Fruit fly (Drosophila melanogaster) whole organism, adult: Measurements from ENCODE around the gene sle.

Experiments used
- CG11617 ChIP-seq: fragments of 200-800 bp; sonication (Bioruptor generic); optimal IDR thresholded peaks from 2 replicates; lab custom pipeline; 2017; ENCODE audit warnings: mild to moderate bottlenecking, missing biosample characterization, missing genetic modification reagents, missing genetic modification characterization
- CG12768 ChIP-seq: fragments of 200-800 bp; sonication (Bioruptor generic); optimal IDR thresholded peaks from 2 replicates; lab custom pipeline; 2017; ENCODE audit warnings: missing biosample characterization, missing genetic modification characterization, mild to moderate bottlenecking, moderate library complexity, missing genetic modification reagents
- CG14711 ChIP-seq: fragments of 200-800 bp; sonication (Bioruptor generic); optimal IDR thresholded peaks from 2 replicates; lab custom pipeline; 2018; ENCODE audit warnings: missing biosample characterization, mild to moderate bottlenecking, missing genetic modification characterization, moderate library complexity
- CG1620 ChIP-seq: fragments of 200-800 bp; sonication (Bioruptor generic); optimal IDR thresholded peaks from 2 replicates; lab custom pipeline; 2016; ENCODE audit warnings: missing biosample characterization, missing genetic modification characterization
- CG33017 ChIP-seq: fragments of 200-800 bp; sonication (Bioruptor generic); optimal IDR thresholded peaks from 2 replicates; lab custom pipeline; 2018; ENCODE audit warnings: missing biosample characterization, mild to moderate bottlenecking, missing genetic modification characterization, moderate library complexity
- CG5204 ChIP-seq: fragments of 200-800 bp; sonication (Bioruptor generic); optimal IDR thresholded peaks from 2 replicates; lab custom pipeline; 2016; ENCODE audit warnings: missing biosample characterization, missing genetic modification characterization
- CG7045 ChIP-seq: fragments of 200-800 bp; sonication (Bioruptor generic); optimal IDR thresholded peaks from 2 replicates; lab custom pipeline; 2017; ENCODE audit warnings: missing biosample characterization, mild to moderate bottlenecking, missing genetic modification characterization
- CG7101 ChIP-seq: fragments of 200-800 bp; sonication (Bioruptor generic); optimal IDR thresholded peaks from 2 replicates; lab custom pipeline; 2018; ENCODE audit warnings: missing biosample characterization, mild to moderate bottlenecking, missing genetic modification characterization, moderate library complexity
- Clk ChIP-seq: fragments of 200-800 bp; sonication (Bioruptor generic); optimal IDR thresholded peaks from 2 replicates; lab custom pipeline; 2017; ENCODE audit warnings: missing biosample characterization, missing genetic modification characterization
- Crg-1 ChIP-seq: fragments of 200-800 bp; sonication (Bioruptor generic); optimal IDR thresholded peaks from 2 replicates; lab custom pipeline; 2016; ENCODE audit warnings: missing biosample characterization, missing genetic modification characterization
- Hr96 ChIP-seq: fragments of 200-800 bp; sonication (Bioruptor generic); optimal IDR thresholded peaks from 2 replicates; lab custom pipeline; 2016; ENCODE audit warnings: missing biosample characterization, missing genetic modification characterization
- Mnt ChIP-seq: fragments of 200-800 bp; sonication (Bioruptor generic); optimal IDR thresholded peaks from 2 replicates; lab custom pipeline; 2016; ENCODE audit warnings: missing biosample characterization, mild to moderate bottlenecking, missing genetic modification characterization
- bab1 ChIP-seq: fragments of 200-800 bp; sonication (Bioruptor generic); optimal IDR thresholded peaks from 3 replicates; lab custom pipeline; 2019; ENCODE audit warnings: missing biosample characterization, mild to moderate bottlenecking, missing genetic modification characterization, moderate library complexity
- cic ChIP-seq: fragments of 200-800 bp; sonication (Bioruptor generic); optimal IDR thresholded peaks from 2 replicates; lab custom pipeline; 2017; ENCODE audit warnings: missing biosample characterization, mild to moderate bottlenecking, missing genetic modification characterization, moderate library complexity
- cnc ChIP-seq, 2 experiments: fragments of >200 bp; optimal IDR thresholded peaks; 2 replicates each; lab custom pipeline; 2017
- kay ChIP-seq: fragments of 200-800 bp; sonication (Bioruptor generic); peaks from one replicate; lab custom pipeline; 2016; ENCODE audit warnings: missing biosample characterization, missing genetic modification characterization, borderline replicate concordance
- ovo ChIP-seq: fragments of 200-800 bp; sonication (Bioruptor generic); optimal IDR thresholded peaks from 2 replicates; lab custom pipeline; 2016; ENCODE audit warnings: missing biosample characterization, missing genetic modification characterization
- pad ChIP-seq: fragments of 200-800 bp; sonication (Bioruptor generic); optimal IDR thresholded peaks from 3 replicates; lab custom pipeline; 2017; ENCODE audit warnings: missing biosample characterization, missing genetic modification characterization, mild to moderate bottlenecking, moderate library complexity, missing genetic modification reagents
- tj ChIP-seq: fragments of 200-800 bp; sonication (Bioruptor generic); optimal IDR thresholded peaks from 3 replicates; lab custom pipeline; 2017; ENCODE audit warnings: missing biosample characterization, mild to moderate bottlenecking, missing genetic modification characterization, moderate library complexity
- toe ChIP-seq: fragments of 200-800 bp; sonication (Bioruptor generic); optimal IDR thresholded peaks from 2 replicates; lab custom pipeline; 2016; ENCODE audit warnings: missing biosample characterization, missing genetic modification characterization

sle gene

dm6 chr3R:10368251-10368650 lies 35.3 kb downstream of the sle start:
- no peak for TF ChIP-seq Clk (GFP tag; lab: Kevin White, UChicago)
- TF ChIP-seq CG11617 (GFP tag; lab: Kevin White, UChicago): no peak
- no peak for TF ChIP-seq ovo (GFP tag; lab: Kevin White, UChicago)
- no peak for TF ChIP-seq CG12768 (GFP tag; lab: Kevin White, UChicago)
- TF ChIP-seq cnc (optimal IDR thresholded peaks at IDR 0.05; lab: Kevin White, UChicago): no peak
- TF ChIP-seq CG5204: no peak
- TF ChIP-seq CG14711 (tag; lab: Kevin White, UChicago): no peak
- TF ChIP-seq pad (GFP tag; lab: Kevin White, UChicago): no peak
- no peak for TF ChIP-seq CG7045 (GFP tag; lab: Kevin White, UChicago)
- TF ChIP-seq toe (GFP tag; lab: Kevin White, UChicago): no peak

DNA sequence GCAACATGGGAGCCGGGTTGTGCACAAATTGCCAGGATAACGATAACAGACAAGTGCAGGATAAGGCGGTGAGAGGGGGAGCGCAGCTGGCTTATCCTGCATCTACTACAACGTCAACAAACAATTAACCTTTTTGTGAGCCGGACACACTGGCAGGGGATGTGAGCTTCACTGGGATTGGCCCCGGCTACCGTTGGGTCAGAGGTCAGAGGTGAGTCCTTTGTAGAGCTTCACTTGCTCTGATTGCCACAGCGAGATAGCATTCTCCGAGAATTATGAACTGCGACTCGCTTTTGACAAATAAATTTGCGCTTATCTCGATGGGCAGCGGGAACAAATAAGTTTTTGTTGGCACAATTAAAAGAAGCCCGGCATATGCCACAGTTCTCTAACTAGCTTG lies 36.9 kb downstream of the sle start:
- TF ChIP-seq cnc (optimal IDR thresholded peaks at IDR 0.05; lab: Kevin White, UChicago) (no peak), CG33017 (tag; lab: Kevin White, UChicago) (no peak), CG12768 (GFP tag; lab: Kevin White, UChicago) (no peak), CG5204 (no peak), tj (no peak), Hr96 (no peak), Mnt (GFP tag; lab: Kevin White, UChicago) (no peak), Crg-1 (no peak), CG7045 (GFP tag; lab: Kevin White, UChicago) (no peak), cic (GFP tag; lab: Kevin White, UChicago) (no peak), CG14711 (tag; lab: Kevin White, UChicago) (no peak), kay (GFP tag; lab: Kevin White, UChicago) (no peak), toe (GFP tag; lab: Kevin White, UChicago) (no peak), Clk (GFP tag; lab: Kevin White, UChicago) (no peak), ovo (GFP tag; lab: Kevin White, UChicago) (no peak)

- TF ChIP-seq CG14711 (tag; lab: Kevin White, UChicago) (no peak), Clk (GFP tag; lab: Kevin White, UChicago) (no peak), kay (GFP tag; lab: Kevin White, UChicago) (no peak)
Measured at dm6 chr3R:10370495-10370894, 37.6 kb downstream of the sle start.

DNA sequence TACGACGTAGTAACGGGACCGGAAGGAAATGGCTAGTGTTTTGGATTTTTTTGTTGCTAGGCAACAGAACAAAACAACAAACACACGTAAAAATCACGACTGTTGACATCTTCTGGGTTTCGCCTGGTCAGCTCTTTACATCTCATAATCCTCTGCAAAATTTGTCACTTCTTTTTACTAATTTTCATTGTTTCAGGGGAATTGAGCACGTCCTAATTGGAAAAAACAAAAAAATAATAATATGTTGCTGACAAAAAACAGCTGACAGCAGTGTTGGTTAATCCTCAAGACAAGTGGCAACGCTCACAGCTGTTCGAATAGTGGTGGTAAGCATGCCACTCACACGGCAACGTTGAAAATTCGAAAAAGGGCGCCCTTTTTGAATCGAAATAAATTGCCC lies 44.9 kb downstream of the sle start, which contains the start of gene Rfx:
Gene Rfx, minus strand, starts transcription at position 220 of the 400 bp plus-strand sequence.
- no peak for TF ChIP-seq Mnt (GFP tag; lab: Kevin White, UChicago)
- TF ChIP-seq bab1: peak; percentile 61
- TF ChIP-seq CG12768 (GFP tag; lab: Kevin White, UChicago): no peak
- peak; percentile 24 for TF ChIP-seq ovo (GFP tag; lab: Kevin White, UChicago)
- TF ChIP-seq pad (GFP tag; lab: Kevin White, UChicago): peak; percentile 56
- peak; percentile 68 for TF ChIP-seq CG11617 (GFP tag; lab: Kevin White, UChicago)
- TF ChIP-seq cic (GFP tag; lab: Kevin White, UChicago): peak; percentile 13
- TF ChIP-seq Clk (GFP tag; lab: Kevin White, UChicago): no peak
- TF ChIP-seq CG14711 (tag; lab: Kevin White, UChicago): peak; percentile 57
- peak; percentile 37 for TF ChIP-seq Hr96
- TF ChIP-seq cnc (optimal IDR thresholded peaks at IDR 0.05; lab: Kevin White, UChicago): no peak
- peak; percentile 55 for TF ChIP-seq tj
- peak; percentile 27 for TF ChIP-seq CG1620 (GFP tag; lab: Kevin White, UChicago)
- TF ChIP-seq toe (GFP tag; lab: Kevin White, UChicago): no peak
- no peak for TF ChIP-seq Crg-1
- no peak for TF ChIP-seq CG5204
- peak; percentile 58 for TF ChIP-seq CG7045 (GFP tag; lab: Kevin White, UChicago)
- peak; percentile 33 for TF ChIP-seq CG7101 (tag; lab: Kevin White, UChicago)
- no peak for TF ChIP-seq kay (GFP tag; lab: Kevin White, UChicago)
- TF ChIP-seq CG33017 (tag; lab: Kevin White, UChicago): peak; percentile 35

DNA sequence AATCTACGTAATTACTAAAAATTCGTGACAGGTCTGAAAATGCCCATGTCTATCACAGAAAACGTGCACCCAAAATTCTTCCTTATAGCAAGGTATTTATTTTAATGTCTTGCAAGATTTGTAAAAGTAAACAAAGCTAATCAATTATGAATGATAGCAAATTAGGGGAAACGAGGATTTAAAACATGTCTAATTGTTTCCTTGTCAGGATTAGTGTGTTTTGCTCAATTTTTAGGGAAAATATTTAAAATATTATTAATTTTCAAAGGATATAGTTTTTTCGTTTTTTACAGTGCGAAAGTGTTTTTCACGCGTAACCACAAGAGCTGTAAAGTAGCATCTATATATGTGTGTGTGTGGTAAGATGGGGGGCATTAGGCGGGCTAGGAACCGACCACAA lies 46.1 kb downstream of the sle start:
- TF ChIP-seq pad (GFP tag; lab: Kevin White, UChicago) (no peak), Clk (GFP tag; lab: Kevin White, UChicago) (no peak), CG1620 (GFP tag; lab: Kevin White, UChicago) (no peak), kay (GFP tag; lab: Kevin White, UChicago) (peak; percentile 75), CG11617 (GFP tag; lab: Kevin White, UChicago) (no peak)

- TF ChIP-seq toe (GFP tag; lab: Kevin White, UChicago) (no peak), kay (GFP tag; lab: Kevin White, UChicago) (no peak), CG14711 (tag; lab: Kevin White, UChicago) (no peak), cnc (optimal IDR thresholded peaks at IDR 0.05; lab: Kevin White, UChicago) (no peak), Hr96 (no peak), cic (GFP tag; lab: Kevin White, UChicago) (no peak), CG7045 (GFP tag; lab: Kevin White, UChicago) (no peak), CG7101 (tag; lab: Kevin White, UChicago) (no peak), tj (no peak), Crg-1 (no peak), CG33017 (tag; lab: Kevin White, UChicago) (no peak), bab1 (no peak), pad (GFP tag; lab: Kevin White, UChicago) (no peak), CG11617 (GFP tag; lab: Kevin White, UChicago) (no peak), CG1620 (GFP tag; lab: Kevin White, UChicago) (no peak), CG5204 (no peak), ovo (GFP tag; lab: Kevin White, UChicago) (no peak), Mnt (GFP tag; lab: Kevin White, UChicago) (no peak)
Measured at dm6 chr3R:10379409-10379808, 46.5 kb downstream of the sle start.
